Worm (Caenorhabditis elegans): Measurements from ENCODE around the gene pho-1.

DNA sequence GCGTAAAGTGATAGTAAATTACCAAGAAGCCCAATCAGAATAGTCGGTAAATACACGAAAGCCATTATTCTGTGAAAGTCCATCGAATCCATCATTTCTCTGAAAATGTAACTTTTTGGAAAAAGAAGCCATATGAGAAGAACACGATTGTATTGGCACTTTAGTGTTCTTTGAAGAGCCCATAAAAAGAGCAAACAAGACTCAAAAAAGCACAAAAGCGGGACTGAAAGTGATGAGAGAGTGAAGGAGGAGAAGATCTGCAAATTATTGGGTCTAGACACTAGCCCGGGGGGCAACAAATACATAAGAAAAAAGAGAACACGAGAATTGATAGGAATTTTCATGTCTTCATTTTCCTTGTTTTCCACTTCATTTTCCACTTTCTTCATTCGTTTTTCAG is 19.8 kb upstream of the pho-1 start, which contains the start of gene frpr-4:
- no peak for TF ChIP-seq unc-39 (tag; optimal IDR thresholded peaks at IDR 0.05)
- TF ChIP-seq nhr-237 (tag; optimal IDR thresholded peaks at IDR 0.05), result no peak
- TF ChIP-seq unc-62 (GFP tag; optimal IDR thresholded peaks at IDR 0.05), result no peak
- no peak for TF ChIP-seq drap-1 (GFP tag; optimal IDR thresholded peaks at IDR 0.05)
- no peak for TF ChIP-seq ceh-83 (GFP tag; optimal IDR thresholded peaks at IDR 0.05)
- TF ChIP-seq nhr-76 (tag; optimal IDR thresholded peaks at IDR 0.05), result no peak
- TF ChIP-seq elt-3 (tag; optimal IDR thresholded peaks at IDR 0.05), result no peak
- TF ChIP-seq blmp-1 (tag; optimal IDR thresholded peaks at IDR 0.05), result no peak
- no peak for TF ChIP-seq lsy-2 (tag; optimal IDR thresholded peaks at IDR 0.05)
- no peak for TF ChIP-seq flh-1 (GFP tag; optimal IDR thresholded peaks at IDR 0.05)
- no peak for TF ChIP-seq mep-1 (tag; optimal IDR thresholded peaks at IDR 0.05)
- TF ChIP-seq lin-32 (GFP tag; optimal IDR thresholded peaks at IDR 0.05), result no peak
- no peak for TF ChIP-seq lin-13 (tag; optimal IDR thresholded peaks at IDR 0.05)

Data from whole organism, mixed stage, embryonic.